Worm (Caenorhabditis elegans) whole organism, L2 larva: ENCODE measurements around the gene F35F10.5.

Experiments
- ceh-82 ChIP-seq: fragments of 150-350 bp; optimal IDR thresholded peaks from 2 replicates; lab custom pipeline; 2014; ENCODE audit warnings: missing biosample characterization, missing genetic modification characterization
- elt-1 ChIP-seq: fragments of 150-350 bp; optimal IDR thresholded peaks from 2 replicates; lab custom pipeline; 2014; ENCODE audit warnings: missing biosample characterization, missing genetic modification characterization

DNA sequence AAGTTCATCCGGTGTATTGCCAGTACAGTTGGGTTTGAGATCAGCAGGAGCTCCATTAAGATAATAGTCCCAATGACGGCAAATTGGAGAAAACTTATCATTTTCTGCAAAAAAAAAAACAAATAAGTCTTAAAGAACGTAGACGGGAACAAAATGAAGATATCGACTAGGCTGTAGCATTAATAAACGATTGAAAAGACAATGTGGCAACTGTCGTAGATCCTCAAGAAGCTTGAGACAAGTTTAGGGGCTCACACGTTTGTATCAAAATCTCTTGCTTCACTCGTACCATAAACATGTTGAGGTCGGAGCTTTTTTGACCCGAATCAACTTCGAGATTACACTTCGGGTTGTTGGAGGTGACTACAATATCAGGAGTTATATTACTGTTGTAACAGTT lies 35.3 kb downstream of the F35F10.5 start, which contains the start of gene F35F10.14:
- TF ChIP-seq elt-1 (tag; lab: Kevin White, UChicago) (no peak), ceh-82 (tag; lab: Kevin White, UChicago) (no peak)
